Fruit fly (Drosophila melanogaster) whole organism, embryonic: Measurements from ENCODE around the gene CG11550.

Experiments
- ATbp ChIP-seq: fragments of 200-800 bp; sonication (Bioruptor generic); optimal IDR thresholded peaks from 2 replicates; lab custom pipeline; 2017; ENCODE audit warnings: missing biosample characterization, mild to moderate bottlenecking, missing genetic modification characterization, missing genetic modification reagents
- Atf-2 ChIP-seq: fragments of 200-800 bp; sonication (Bioruptor generic); optimal IDR thresholded peaks from 2 replicates; lab custom pipeline; 2016; ENCODE audit warnings: missing biosample characterization, missing genetic modification characterization
- Blimp-1 ChIP-seq: fragments of 200-800 bp; sonication (Bioruptor generic); optimal IDR thresholded peaks from 3 replicates; lab custom pipeline; 2018; ENCODE audit warnings: missing biosample characterization, missing genetic modification characterization, mild to moderate bottlenecking, moderate library complexity, missing genetic modification reagents
- CG11247 ChIP-seq: fragments of 200-800 bp; sonication (Bioruptor generic); IDR thresholded peaks from 2 replicates; pipeline ENCODE4 v1.3.6; 2022; ENCODE audit warnings: missing biosample characterization, missing genetic modification characterization
- CG12155 ChIP-seq: fragments of 200-800 bp; sonication (Bioruptor generic); optimal IDR thresholded peaks from 3 replicates; lab custom pipeline; 2016; ENCODE audit warnings: missing biosample characterization, missing genetic modification characterization
- CG15011 ChIP-seq: fragments of 200-800 bp; sonication (Bioruptor generic); optimal IDR thresholded peaks from 3 replicates; lab custom pipeline; 2018; ENCODE audit warnings: missing biosample characterization, mild to moderate bottlenecking, missing genetic modification characterization
- CG17359 ChIP-seq: fragments of 200-800 bp; sonication (Bioruptor generic); optimal IDR thresholded peaks from 3 replicates; lab custom pipeline; 2018; ENCODE audit warnings: missing biosample characterization, mild to moderate bottlenecking, missing genetic modification characterization, moderate library complexity
- CG2875 ChIP-seq: fragments of 200-800 bp; sonication (Bioruptor generic); optimal IDR thresholded peaks from 2 replicates; lab custom pipeline; 2017; ENCODE audit warnings: missing biosample characterization, mild to moderate bottlenecking, missing genetic modification characterization, missing genetic modification reagents
- CG3163 ChIP-seq: fragments of 200-800 bp; sonication (Bioruptor generic); optimal IDR thresholded peaks from 3 replicates; lab custom pipeline; 2016; ENCODE audit warnings: missing biosample characterization, missing genetic modification characterization
- CG5180 ChIP-seq: fragments of 200-800 bp; sonication (Bioruptor generic); optimal IDR thresholded peaks from 3 replicates; lab custom pipeline; 2017; ENCODE audit warnings: missing biosample characterization, missing genetic modification characterization, mild to moderate bottlenecking, moderate library complexity, missing genetic modification reagents
- CG6813 ChIP-seq: fragments of 200-800 bp; sonication (Bioruptor generic); optimal IDR thresholded peaks from 2 replicates; lab custom pipeline; 2017; ENCODE audit warnings: missing biosample characterization, missing genetic modification characterization, mild to moderate bottlenecking, moderate library complexity, missing genetic modification reagents
- CG7745 ChIP-seq: fragments of 200-800 bp; sonication (Bioruptor generic); optimal IDR thresholded peaks from 2 replicates; lab custom pipeline; 2018; ENCODE audit warnings: missing biosample characterization, mild to moderate bottlenecking, missing genetic modification characterization, moderate library complexity
- CG8924 ChIP-seq: fragments of 200-800 bp; optimal IDR thresholded peaks from 3 replicates; lab custom pipeline; 2019; ENCODE audit warnings: missing biosample characterization, mild to moderate bottlenecking, missing genetic modification characterization, moderate library complexity
- E2f2 ChIP-seq: fragments of 200-800 bp; sonication (Bioruptor generic); IDR thresholded peaks from 2 replicates; pipeline ENCODE4 v1.3.6; 2022; ENCODE audit warnings: missing biosample characterization, missing genetic modification characterization
- ERR ChIP-seq: fragments of 200-800 bp; sonication (Bioruptor generic); optimal IDR thresholded peaks from 2 replicates; lab custom pipeline; 2016; ENCODE audit warnings: missing biosample characterization, missing genetic modification characterization
- Eip74EF ChIP-seq, 2 experiments: fragments of 200-800 bp in 1 of 2; fragments of >200 bp in 1 of 2; sonication (Bioruptor generic) in 1 of 2; optimal IDR thresholded peaks; 2 replicates each; lab custom pipeline; 2017 to 2019; ENCODE audit warnings: missing biosample characterization in 2 of 2, missing genetic modification characterization in 2 of 2, mild to moderate bottlenecking in 1 of 2, moderate library complexity in 1 of 2
- H15 ChIP-seq: fragments of 200-800 bp; sonication (Bioruptor generic); IDR thresholded peaks from 3 replicates; pipeline ENCODE4 v1.3.6; 2022; ENCODE audit warnings: missing biosample characterization, missing genetic modification characterization
- H2.0 ChIP-seq: fragments of 200-800 bp; sonication (Bioruptor generic); IDR thresholded peaks from 2 replicates; pipeline ENCODE4 v1.3.6; 2022; ENCODE audit warnings: missing biosample characterization, missing genetic modification characterization
- Kr ChIP-seq: fragments of 200-800 bp; sonication (Bioruptor generic); optimal IDR thresholded peaks from 2 replicates; lab custom pipeline; 2017; ENCODE audit warnings: missing biosample characterization, mild to moderate bottlenecking, missing genetic modification characterization
- Med ChIP-seq: fragments of 200-800 bp; sonication (Bioruptor generic); peaks from one replicate; lab custom pipeline; 2016; ENCODE audit warnings: missing biosample characterization, missing genetic modification characterization, mild to moderate bottlenecking, inconsistent platforms, moderate library complexity
- Pdp1 ChIP-seq, 2 experiments: fragments of 200-800 bp; sonication (Bioruptor generic); optimal IDR thresholded peaks; 3 replicates each; lab custom pipeline; 2016; ENCODE audit warnings: missing biosample characterization in 2 of 2, missing genetic modification characterization in 2 of 2, mild to moderate bottlenecking in 1 of 2, moderate library complexity in 1 of 2
- Side ChIP-seq: fragments of 200-800 bp; sonication (Bioruptor generic); optimal IDR thresholded peaks from 2 replicates; lab custom pipeline; 2016; ENCODE audit warnings: missing biosample characterization, missing genetic modification characterization
- Sox100B ChIP-seq: fragments of 200-800 bp; sonication (Bioruptor generic); optimal IDR thresholded peaks from 3 replicates; lab custom pipeline; 2018; ENCODE audit warnings: missing biosample characterization, mild to moderate bottlenecking, missing genetic modification characterization
- Ssrp ChIP-seq: fragments of 200-800 bp; sonication (Bioruptor generic); optimal IDR thresholded peaks from 2 replicates; lab custom pipeline; 2018; ENCODE audit warnings: missing biosample characterization, mild to moderate bottlenecking, missing genetic modification characterization, moderate library complexity
- Trl ChIP-seq, 3 experiments: fragments of >200 bp in 2 of 3; fragments of 200-800 bp in 1 of 3; sonication (Bioruptor generic) in 1 of 3; optimal IDR thresholded peaks; 2 replicates in 1 of 3; 3 replicates in 2 of 3; lab custom pipeline; 2016 to 2017; ENCODE audit warnings: missing biosample characterization in 1 of 3, missing genetic modification characterization in 1 of 3
- ara ChIP-seq: fragments of 200-800 bp; sonication (Bioruptor generic); IDR thresholded peaks from 2 replicates; pipeline ENCODE4 v1.3.6; 2022; ENCODE audit warnings: missing biosample characterization, missing genetic modification characterization
- ase ChIP-seq: fragments of 200-800 bp; sonication (Bioruptor generic); IDR thresholded peaks from 3 replicates; pipeline ENCODE4 v1.3.6; 2022; ENCODE audit warnings: missing biosample characterization, missing genetic modification characterization
- bsh ChIP-seq, 2 experiments: fragments of 200-800 bp; sonication (Bioruptor generic); optimal IDR thresholded peaks; 2 replicates each; lab custom pipeline; 2017 to 2018; ENCODE audit warnings: mild to moderate bottlenecking in 2 of 2, missing biosample characterization in 2 of 2, missing genetic modification characterization in 2 of 2, moderate library complexity in 1 of 2
- cato ChIP-seq: fragments of 200-800 bp; sonication (Bioruptor generic); optimal IDR thresholded peaks from 2 replicates; lab custom pipeline; 2016; ENCODE audit warnings: missing biosample characterization, missing genetic modification characterization, borderline replicate concordance
- caup ChIP-seq: fragments of 200-800 bp; sonication (Bioruptor generic); optimal IDR thresholded peaks from 3 replicates; lab custom pipeline; 2017; ENCODE audit warnings: missing biosample characterization, mild to moderate bottlenecking, missing genetic modification characterization, moderate library complexity; ENCODE audit not compliant: severe bottlenecking
- eve ChIP-seq, 2 experiments: fragments of >200 bp; optimal IDR thresholded peaks; 2 replicates each; lab custom pipeline; 2017; ENCODE audit warnings: missing biosample characterization in 2 of 2, missing genetic modification characterization in 2 of 2
- ftz-f1 ChIP-seq: fragments of 200-800 bp; sonication (Bioruptor generic); optimal IDR thresholded peaks from 2 replicates; lab custom pipeline; 2016; ENCODE audit warnings: missing biosample characterization, missing genetic modification characterization
- fu2 ChIP-seq: fragments of 200-800 bp; sonication (Bioruptor generic); optimal IDR thresholded peaks from 2 replicates; lab custom pipeline; 2016; ENCODE audit warnings: missing biosample characterization, missing genetic modification characterization
- hkb ChIP-seq, 2 experiments: fragments of 200-800 bp in 1 of 2; fragments of >200 bp in 1 of 2; sonication (Bioruptor generic) in 1 of 2; IDR thresholded peaks in 1 of 2; optimal IDR thresholded peaks in 1 of 2; 2 replicates each; pipeline versions ENCODE4 v1.3.6 to Lab custom; 2017 to 2022; ENCODE audit warnings: missing biosample characterization in 1 of 2, missing genetic modification characterization in 1 of 2
- hth ChIP-seq: fragments of >200 bp; optimal IDR thresholded peaks from 2 replicates; lab custom pipeline; 2017; ENCODE audit warnings: inconsistent platforms
- lab ChIP-seq: fragments of 200-800 bp; sonication (Bioruptor generic); optimal IDR thresholded peaks from 3 replicates; lab custom pipeline; 2017; ENCODE audit warnings: missing biosample characterization, missing genetic modification characterization, mild to moderate bottlenecking, moderate library complexity, missing genetic modification reagents
- lov ChIP-seq, 2 experiments: fragments of 200-800 bp in 1 of 2; fragments of >200 bp in 1 of 2; sonication (Bioruptor generic) in 1 of 2; IDR thresholded peaks in 1 of 2; optimal IDR thresholded peaks in 1 of 2; 2 replicates in 1 of 2; 3 replicates in 1 of 2; pipeline versions ENCODE4 v1.3.6 to Lab custom; 2017 to 2022; ENCODE audit warnings: missing biosample characterization in 1 of 2, missing genetic modification characterization in 1 of 2
- nau ChIP-seq: fragments of 200-800 bp; sonication (Bioruptor generic); optimal IDR thresholded peaks from 3 replicates; lab custom pipeline; 2017; ENCODE audit warnings: missing biosample characterization, mild to moderate bottlenecking, missing genetic modification characterization, missing genetic modification reagents
- pros ChIP-seq: fragments of 200-800 bp; sonication (Bioruptor generic); optimal IDR thresholded peaks from 3 replicates; lab custom pipeline; 2019; ENCODE audit warnings: missing biosample characterization, mild to moderate bottlenecking, missing genetic modification characterization, moderate library complexity
- repo ChIP-seq: fragments of 200-800 bp; sonication (Bioruptor generic); optimal IDR thresholded peaks from 2 replicates; lab custom pipeline; 2016; ENCODE audit warnings: missing biosample characterization, missing genetic modification characterization
- row ChIP-seq: fragments of 200-800 bp; sonication (Bioruptor generic); IDR thresholded peaks from 3 replicates; pipeline ENCODE4 v1.3.6; 2022; ENCODE audit warnings: missing biosample characterization, missing genetic modification characterization
- run ChIP-seq: fragments of 200-800 bp; sonication (Bioruptor generic); optimal IDR thresholded peaks from 3 replicates; lab custom pipeline; 2018; ENCODE audit warnings: missing biosample characterization, mild to moderate bottlenecking, missing genetic modification characterization
- slbo ChIP-seq: fragments of 200-800 bp; sonication (Bioruptor generic); IDR thresholded peaks from 2 replicates; pipeline ENCODE4 v1.3.6; 2022; ENCODE audit warnings: missing biosample characterization, missing genetic modification characterization
- slou ChIP-seq: fragments of 200-800 bp; sonication (Bioruptor generic); optimal IDR thresholded peaks from 3 replicates; lab custom pipeline; 2016; ENCODE audit warnings: missing biosample characterization, missing genetic modification characterization
- stc ChIP-seq: fragments of 200-800 bp; sonication (Bioruptor generic); IDR thresholded peaks from 2 replicates; pipeline ENCODE4 v1.3.6; 2022; ENCODE audit warnings: missing biosample characterization, missing genetic modification characterization
- z ChIP-seq: fragments of 200-800 bp; sonication (Bioruptor generic); IDR thresholded peaks from 3 replicates; pipeline ENCODE4 v1.3.6; 2022; ENCODE audit warnings: missing biosample characterization, missing genetic modification characterization

The CG11550 gene

dm6 chr3R:31688671-31689642 is 9.3 kb upstream of the CG11550 start (continued):
- TF ChIP-seq hkb (optimal IDR thresholded peaks at IDR 0.05; lab: Kevin White, UChicago) (no peak), hkb (GFP tag; IDR thresholded peaks at IDR 0.05; lab: Robert Waterston, UW) (0 out of 2 replicates have a peak, but pooled peaks have one; percentile 28), CG3163 (GFP tag; lab: Kevin White, UChicago) (no peak), cato (GFP tag; lab: Kevin White, UChicago) (no peak), Ssrp (peak; percentile 21), Sox100B (GFP tag; lab: Kevin White, UChicago) (peak; percentile 48), H2.0 (GFP tag; lab: Robert Waterston, UW) (0 out of 2 replicates have a peak, but pooled peaks have one; percentile 10), ase (no peak), caup (GFP tag; lab: Kevin White, UChicago) (no peak), CG5180 (GFP tag; lab: Kevin White, UChicago) (peak; percentile 14), bsh (GFP tag; optimal IDR thresholded peaks at IDR 0.05; lab: Kevin White, UChicago) (peak in 1 of 2 experiments; percentile 8), ftz-f1 (GFP tag; lab: Kevin White, UChicago) (peak; percentile 57), CG8924 (tag; lab: Kevin White, UChicago) (peak; percentile 22), ara (no peak), run (tag; lab: Kevin White, UChicago) (no peak), Blimp-1 (no peak), hth (lab: Kevin White, UChicago) (no peak), CG7745 (tag; lab: Kevin White, UChicago) (peak; percentile 16), Side (no peak), Kr (GFP tag; lab: Kevin White, UChicago) (peak; percentile 90), CG12155 (GFP tag; lab: Kevin White, UChicago) (no peak), H15 (GFP tag; lab: Robert Waterston, UW) (no peak), lov (optimal IDR thresholded peaks at IDR 0.05; lab: Kevin White, UChicago) (no peak), lov (GFP tag; IDR thresholded peaks at IDR 0.05; lab: Robert Waterston, UW) (peak; percentile 63; the same call in 1 of the 3 replicates), slou (GFP tag; lab: Kevin White, UChicago) (no peak), CG2875 (GFP tag; lab: Kevin White, UChicago) (no peak), CG15011 (GFP tag; lab: Kevin White, UChicago) (no peak), Trl (optimal IDR thresholded peaks at IDR 0.05; lab: Kevin White, UChicago) (peak; percentile 89 to 90), Trl (GFP tag; optimal IDR thresholded peaks at IDR 0.05; lab: Kevin White, UChicago) (no peak), CG11247 (no peak), ATbp (GFP tag; lab: Kevin White, UChicago) (peak; percentile 18), E2f2 (GFP tag; lab: Robert Waterston, UW) (no peak), z (peak; percentile 75; the same call in 2 of the 3 replicates), lab (GFP tag; lab: Kevin White, UChicago) (no peak), fu2 (GFP tag; lab: Kevin White, UChicago) (no peak), Atf-2 (no peak), slbo (GFP tag; lab: Robert Waterston, UW) (no peak), row (GFP tag; lab: Robert Waterston, UW) (0 out of 3 replicates have a peak, but pooled peaks have one; percentile 18), CG6813 (GFP tag; lab: Kevin White, UChicago) (no peak), eve (GFP tag; optimal IDR thresholded peaks at IDR 0.05; lab: Kevin White, UChicago) (no peak), Pdp1 (GFP tag; optimal IDR thresholded peaks at IDR 0.05; lab: Kevin White, UChicago) (peak in 1 of 2 experiments; percentile 8), ERR (GFP tag; lab: Kevin White, UChicago) (no peak), repo (GFP tag; lab: Kevin White, UChicago) (no peak), pros (GFP tag; lab: Kevin White, UChicago) (peak; percentile 66), nau (GFP tag; lab: Kevin White, UChicago) (no peak), CG17359 (tag; lab: Kevin White, UChicago) (peak; percentile 37), Eip74EF (GFP tag; optimal IDR thresholded peaks at IDR 0.05; lab: Kevin White, UChicago) (no peak), Med (GFP tag; lab: Kevin White, UChicago) (no peak), stc (GFP tag; lab: Robert Waterston, UW) (peak; percentile 32; the same call in 1 of the 2 replicates)
